Worm (Caenorhabditis elegans) whole organism, L4/young adult: ENCODE data around the gene F35H8.2.
A peak's percentile ranks its signal among the peaks of the same experiment; 100 is the strongest.

Source experiments
- W03F9.2 ChIP-seq: fragments of 150-350 bp; optimal IDR thresholded peaks from 2 replicates; lab custom pipeline; 2014; ENCODE audit warnings: missing biosample characterization, missing genetic modification characterization
- dao-5 ChIP-seq: sonication (generic microtip); optimal IDR thresholded peaks from 2 replicates; lab custom pipeline; 2016; ENCODE audit warnings: missing genotype, missing genetic modification characterization, moderate library complexity, missing compliant biosample characterization
- him-1 ChIP-seq: sonication (generic microtip); optimal IDR thresholded peaks from 2 replicates; lab custom pipeline; 2016; ENCODE audit warnings: missing genotype, missing genetic modification reagents, missing genetic modification characterization, missing compliant biosample characterization

- no peak for TF ChIP-seq him-1 (tag; lab: Kevin White, UChicago)
- TF ChIP-seq dao-5, result no peak
- TF ChIP-seq W03F9.2 (tag; lab: Kevin White, UChicago), result peak; percentile 55
Observed at ce11 chrII:9591071-9591470, 35.8 kb downstream of the F35H8.2 start, which contains the start of the genes E02H1.1 and tag-124.
